Worm (Caenorhabditis elegans) whole organism, mixed stage, embryonic: ENCODE results near the gene ZK402.5.
A peak's percentile ranks its signal among the peaks of the same experiment; 100 is the strongest.

ENCODE experiments used
- M03D4.4 ChIP-seq: sonication (generic microtip); optimal IDR thresholded peaks from 2 replicates; lab custom pipeline; 2017; ENCODE audit warnings: mild to moderate bottlenecking, missing genetic modification characterization, missing compliant biosample characterization
- bed-3 ChIP-seq: fragments of 200-800 bp; sonication (Bioruptor generic); optimal IDR thresholded peaks from 3 replicates; lab custom pipeline; 2018; ENCODE audit warnings: mild to moderate bottlenecking, missing genetic modification characterization, moderate library complexity, missing compliant biosample characterization
- ceh-39 ChIP-seq: fragments of 150-350 bp; optimal IDR thresholded peaks from 2 replicates; lab custom pipeline; 2014; ENCODE audit warnings: missing biosample characterization, missing genetic modification characterization
- ceh-43 ChIP-seq: fragments of 200-800 bp; sonication (Bioruptor generic); optimal IDR thresholded peaks from 2 replicates; lab custom pipeline; 2018; ENCODE audit warnings: mild to moderate bottlenecking, missing genetic modification characterization, moderate library complexity, missing compliant biosample characterization
- ceh-83 ChIP-seq: fragments of 200-800 bp; sonication (Bioruptor generic); optimal IDR thresholded peaks from 2 replicates; lab custom pipeline; 2018; ENCODE audit warnings: mild to moderate bottlenecking, missing genetic modification characterization, missing compliant biosample characterization
- ces-1 ChIP-seq: fragments of 150-350 bp; optimal IDR thresholded peaks from 2 replicates; lab custom pipeline; 2014; ENCODE audit warnings: missing biosample characterization, missing genetic modification reagents, missing genetic modification characterization
- drap-1 ChIP-seq: fragments of 200-800 bp; sonication (Bioruptor generic); optimal IDR thresholded peaks from 3 replicates; lab custom pipeline; 2018; ENCODE audit warnings: mild to moderate bottlenecking, missing genetic modification characterization, missing compliant biosample characterization
- elt-1 ChIP-seq: sonication (generic microtip); optimal IDR thresholded peaks from 2 replicates; lab custom pipeline; 2017; ENCODE audit warnings: missing genetic modification characterization, mild to moderate bottlenecking, missing compliant biosample characterization, antibody characterized with exemption, moderate library complexity, borderline replicate concordance; ENCODE audit not compliant: insufficient read depth
- elt-3 ChIP-seq: fragments of 150-350 bp; optimal IDR thresholded peaks from 2 replicates; lab custom pipeline; 2014; ENCODE audit warnings: missing biosample characterization, missing genetic modification characterization
- flh-1 ChIP-seq: fragments of 200-800 bp; sonication (Bioruptor generic); optimal IDR thresholded peaks from 2 replicates; lab custom pipeline; 2018; ENCODE audit warnings: mild to moderate bottlenecking, missing genetic modification characterization, moderate library complexity, missing compliant biosample characterization
- ham-2 ChIP-seq: fragments of 200-800 bp; sonication (Bioruptor generic); optimal IDR thresholded peaks from 2 replicates; lab custom pipeline; 2018; ENCODE audit warnings: mild to moderate bottlenecking, missing genetic modification characterization, missing compliant biosample characterization
- hlh-1 ChIP-seq: fragments of 150-350 bp; optimal IDR thresholded peaks from 2 replicates; lab custom pipeline; 2014; ENCODE audit warnings: missing biosample characterization, missing genetic modification reagents, missing genetic modification characterization
- lin-13 ChIP-seq: fragments of 150-350 bp; optimal IDR thresholded peaks from 2 replicates; lab custom pipeline; 2014; ENCODE audit warnings: missing biosample characterization, missing genetic modification characterization
- lin-32 ChIP-seq: fragments of 200-800 bp; sonication (Bioruptor generic); optimal IDR thresholded peaks from 2 replicates; lab custom pipeline; 2018; ENCODE audit warnings: mild to moderate bottlenecking, missing genetic modification characterization, missing compliant biosample characterization
- lsy-2 ChIP-seq: fragments of 150-350 bp; optimal IDR thresholded peaks from 2 replicates; lab custom pipeline; 2014; ENCODE audit warnings: missing biosample characterization, missing genetic modification characterization
- mep-1 ChIP-seq: fragments of 150-350 bp; optimal IDR thresholded peaks from 2 replicates; lab custom pipeline; 2017; ENCODE audit warnings: missing biosample characterization, missing genetic modification reagents, missing genetic modification characterization, inconsistent platforms
- mls-2 ChIP-seq: sonication (generic microtip); optimal IDR thresholded peaks from 2 replicates; lab custom pipeline; 2016; ENCODE audit warnings: mild to moderate bottlenecking, missing genetic modification characterization, moderate library complexity, missing compliant biosample characterization
- nhr-12 ChIP-seq: fragments of 150-350 bp; optimal IDR thresholded peaks from 2 replicates; lab custom pipeline; 2014; ENCODE audit warnings: missing biosample characterization, missing genetic modification characterization
- nhr-2 ChIP-seq: fragments of 150-350 bp; optimal IDR thresholded peaks from 2 replicates; lab custom pipeline; 2014; ENCODE audit warnings: missing biosample characterization, missing genetic modification characterization
- nhr-237 ChIP-seq: fragments of 150-350 bp; optimal IDR thresholded peaks from 2 replicates; lab custom pipeline; 2014; ENCODE audit warnings: missing biosample characterization, missing genetic modification characterization
- nhr-28 ChIP-seq: fragments of 150-350 bp; optimal IDR thresholded peaks from 2 replicates; lab custom pipeline; 2014; ENCODE audit warnings: missing biosample characterization, missing genetic modification characterization
- pha-4 ChIP-seq: fragments of 150-350 bp; optimal IDR thresholded peaks from 2 replicates; lab custom pipeline; 2018; ENCODE audit warnings: missing biosample characterization, missing genetic modification reagents, missing genetic modification characterization
- snpc-4 ChIP-seq: fragments of 150-350 bp; optimal IDR thresholded peaks from 2 replicates; lab custom pipeline; 2014; ENCODE audit warnings: missing biosample characterization, missing genetic modification characterization
- sptf-1 ChIP-seq: sonication (generic microtip); optimal IDR thresholded peaks from 2 replicates; lab custom pipeline; 2017; ENCODE audit warnings: mild to moderate bottlenecking, missing genetic modification characterization, moderate library complexity, missing compliant biosample characterization
- tbx-8 ChIP-seq: fragments of 200-800 bp; sonication (Bioruptor generic); optimal IDR thresholded peaks from 2 replicates; lab custom pipeline; 2018; ENCODE audit warnings: mild to moderate bottlenecking, missing genetic modification characterization, moderate library complexity, missing compliant biosample characterization
- unc-120 ChIP-seq: sonication (generic microtip); optimal IDR thresholded peaks from 2 replicates; lab custom pipeline; 2017; ENCODE audit warnings: missing genetic modification characterization, missing compliant biosample characterization; ENCODE audit not compliant: poor library complexity, severe bottlenecking
- unc-39 ChIP-seq: fragments of 150-350 bp; optimal IDR thresholded peaks from 2 replicates; lab custom pipeline; 2014; ENCODE audit warnings: missing biosample characterization, missing genetic modification characterization
- unc-62 ChIP-seq: fragments of 150-350 bp; optimal IDR thresholded peaks from 2 replicates; lab custom pipeline; 2014; ENCODE audit warnings: missing biosample characterization, missing genetic modification reagents, missing genetic modification characterization
- ztf-11 ChIP-seq: fragments of 150-350 bp; optimal IDR thresholded peaks from 2 replicates; lab custom pipeline; 2014; ENCODE audit warnings: missing biosample characterization, missing genetic modification characterization

Gene ZK402.5

ce11 chrX:1445696-1446095 is 44.5 kb upstream of the ZK402.5 start:
- TF ChIP-seq sptf-1 (tag; lab: Kevin White, UChicago) = peak; percentile 57
- no peak for TF ChIP-seq mep-1 (tag; lab: Kevin White, UChicago)

ce11 chrX:1443556-1444243 is 42.5 kb upstream of the ZK402.5 start:
- TF ChIP-seq M03D4.4 (tag; lab: Kevin White, UChicago) (no peak), unc-62 (no peak), ces-1 (GFP tag; lab: Kevin White, UChicago) (peak; percentile 6)
- TF ChIP-seq, all 35 proteins: peak for 1

DNA sequence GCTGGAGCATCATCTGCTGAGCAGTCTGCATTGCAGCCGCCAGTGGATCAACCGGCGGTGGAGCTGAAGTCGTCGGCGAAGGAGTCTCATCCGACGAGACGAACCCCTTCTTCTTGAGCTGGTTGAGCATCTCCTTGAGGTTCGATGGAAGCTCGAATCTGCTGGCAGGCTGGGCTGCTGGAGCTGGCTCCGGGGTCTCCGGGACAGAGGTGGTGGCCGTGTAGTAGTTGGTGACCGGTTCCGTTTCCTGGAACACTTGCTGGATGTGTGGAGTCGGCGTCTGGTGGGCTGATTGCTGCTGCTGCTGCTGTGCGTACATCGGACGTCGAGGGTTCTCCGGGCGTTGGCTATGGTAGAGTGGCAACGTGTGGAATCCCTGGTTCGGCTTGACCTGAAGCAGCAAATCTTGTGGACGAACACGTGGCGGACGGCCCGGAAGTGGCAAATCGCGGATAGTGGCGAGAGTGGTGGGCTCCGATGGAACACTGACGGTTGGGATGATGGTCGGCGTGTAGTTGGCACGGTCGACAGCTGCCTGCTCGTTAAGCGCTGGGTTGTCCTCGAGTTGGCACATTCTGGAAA is 40.5 kb upstream of the ZK402.5 start:
- TF ChIP-seq bed-3 (no peak), ztf-11 (tag; lab: Kevin White, UChicago) (no peak), ham-2 (GFP tag; lab: Kevin White, UChicago) (no peak), nhr-2 (tag; lab: Kevin White, UChicago) (no peak)

DNA sequence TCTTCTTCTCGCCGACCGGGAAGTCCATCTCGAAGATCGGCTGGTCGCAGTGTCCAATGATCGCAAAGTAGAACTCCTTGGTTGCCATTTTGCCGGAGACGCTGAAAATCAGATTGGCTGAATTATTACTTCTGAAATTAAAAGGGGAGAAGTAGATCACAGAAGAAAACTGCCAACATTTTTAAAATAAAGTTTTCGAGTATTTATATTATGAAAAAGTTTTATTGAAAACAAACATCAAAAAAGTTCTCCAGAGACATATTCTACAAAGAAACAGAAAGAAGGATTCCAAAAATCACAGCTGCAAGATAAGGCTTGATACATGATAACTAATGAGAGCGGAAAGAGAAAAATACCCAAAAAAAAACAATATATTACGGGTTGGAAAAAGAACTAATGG is 39.0 kb upstream of the ZK402.5 start, which contains the start of gene sedl-1:
Gene sedl-1, minus strand, starts transcription at position 101 of the 400 bp plus-strand sequence.
- TF ChIP-seq elt-3 = no peak
- TF ChIP-seq ceh-43 (GFP tag; lab: Kevin White, UChicago) = no peak
- TF ChIP-seq M03D4.4 (tag; lab: Kevin White, UChicago) = no peak
- no peak for TF ChIP-seq ceh-83 (GFP tag; lab: Kevin White, UChicago)
- no peak for TF ChIP-seq nhr-2 (tag; lab: Kevin White, UChicago)
- no peak for TF ChIP-seq elt-1 (tag; lab: Kevin White, UChicago)
- no peak for TF ChIP-seq hlh-1
- no peak for TF ChIP-seq sptf-1 (tag; lab: Kevin White, UChicago)

DNA sequence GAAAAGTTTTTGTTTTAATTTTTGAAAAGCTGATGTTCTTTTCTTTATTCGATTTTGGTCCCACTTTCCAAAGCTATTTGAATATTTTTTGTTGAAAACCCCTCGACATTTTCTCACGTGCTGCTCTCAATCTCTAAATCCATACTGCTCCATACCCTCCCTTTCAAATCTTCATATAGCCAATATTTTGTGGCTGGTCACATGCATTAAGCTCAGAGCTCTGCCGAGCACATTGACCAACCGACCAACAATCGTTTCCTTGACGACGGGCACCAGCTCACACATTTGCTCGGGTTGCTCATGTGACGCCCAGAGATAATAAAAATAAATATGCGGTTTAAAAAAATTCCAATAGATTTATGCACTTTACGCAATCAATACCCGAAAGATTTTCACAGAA is 37.8 kb upstream of the ZK402.5 start:
- TF ChIP-seq unc-120 (tag; lab: Kevin White, UChicago) = no peak
- no peak for TF ChIP-seq ztf-11 (tag; lab: Kevin White, UChicago)
- no peak for TF ChIP-seq ces-1 (GFP tag; lab: Kevin White, UChicago)
- no peak for TF ChIP-seq mls-2 (tag; lab: Kevin White, UChicago)
- no peak for TF ChIP-seq lin-13
- TF ChIP-seq snpc-4 (tag; lab: Kevin White, UChicago) = no peak
- no peak for TF ChIP-seq ceh-39 (tag; lab: Kevin White, UChicago)
- TF ChIP-seq ceh-43 (GFP tag; lab: Kevin White, UChicago) = no peak
- TF ChIP-seq nhr-237 = no peak
- no peak for TF ChIP-seq hlh-1
- no peak for TF ChIP-seq pha-4
- TF ChIP-seq tbx-8 (GFP tag; lab: Kevin White, UChicago) = no peak
- no peak for TF ChIP-seq nhr-12 (tag; lab: Kevin White, UChicago)
- no peak for TF ChIP-seq elt-3
- TF ChIP-seq drap-1 (GFP tag; lab: Kevin White, UChicago) = no peak
- TF ChIP-seq nhr-28 (tag; lab: Kevin White, UChicago) = no peak
- TF ChIP-seq ceh-83 (GFP tag; lab: Kevin White, UChicago) = no peak
- TF ChIP-seq unc-62 = no peak

ce11 chrX:1437097-1437496 is 35.9 kb upstream of the ZK402.5 start:
- TF ChIP-seq lsy-2 (tag; lab: Kevin White, UChicago) = no peak
- no peak for TF ChIP-seq ceh-39 (tag; lab: Kevin White, UChicago)
- no peak for TF ChIP-seq lin-13
- no peak for TF ChIP-seq flh-1
- no peak for TF ChIP-seq lin-32 (GFP tag; lab: Kevin White, UChicago)
- TF ChIP-seq nhr-237 = no peak
- TF ChIP-seq unc-39 = no peak
- TF ChIP-seq M03D4.4 (tag; lab: Kevin White, UChicago) = no peak
